Worm (Caenorhabditis elegans) whole organism, L4/young adult: Measurements from ENCODE around the gene acl-13.

Source experiments
- W03F9.2 ChIP-seq: fragments of 150-350 bp; optimal IDR thresholded peaks from 2 replicates; lab custom pipeline; 2014; ENCODE audit warnings: missing biosample characterization, missing genetic modification characterization
- dao-5 ChIP-seq: sonication (generic microtip); optimal IDR thresholded peaks from 2 replicates; lab custom pipeline; 2016; ENCODE audit warnings: missing genotype, missing genetic modification characterization, moderate library complexity, missing compliant biosample characterization
- him-1 ChIP-seq: sonication (generic microtip); optimal IDR thresholded peaks from 2 replicates; lab custom pipeline; 2016; ENCODE audit warnings: missing genotype, missing genetic modification reagents, missing genetic modification characterization, missing compliant biosample characterization

ce11 chrIV:12456613-12457012 is 46.3 kb downstream of the acl-13 start, which contains the start of gene C25G4.7:
- no peak for TF ChIP-seq him-1
- TF ChIP-seq W03F9.2 = no peak
- no peak for TF ChIP-seq dao-5 (tag; lab: Kevin White, UChicago)
